Fruit fly (Drosophila melanogaster) whole organism, embryonic: ENCODE data around the gene dsx-c73A.

Experiments used
- CG1024 ChIP-seq: fragments of 200-800 bp; sonication (Bioruptor generic); IDR thresholded peaks from 2 replicates; pipeline ENCODE4 v1.3.6; 2022; ENCODE audit warnings: missing biosample characterization, missing genetic modification characterization
- CG12104 ChIP-seq: fragments of 200-800 bp; sonication (Bioruptor generic); optimal IDR thresholded peaks from 3 replicates; lab custom pipeline; 2016; ENCODE audit warnings: missing biosample characterization, missing genetic modification characterization
- CG12744 ChIP-seq: fragments of 200-800 bp; sonication (Bioruptor generic); optimal IDR thresholded peaks from 2 replicates; lab custom pipeline; 2016; ENCODE audit warnings: missing biosample characterization, missing genetic modification characterization
- CG14710 ChIP-seq: fragments of 200-800 bp; sonication (Bioruptor generic); optimal IDR thresholded peaks from 3 replicates; lab custom pipeline; 2019; ENCODE audit warnings: missing biosample characterization, mild to moderate bottlenecking, missing genetic modification characterization, moderate library complexity
- CG31388 ChIP-seq: fragments of 200-800 bp; sonication (Bioruptor generic); optimal IDR thresholded peaks from 2 replicates; lab custom pipeline; 2016; ENCODE audit warnings: missing biosample characterization, missing genetic modification characterization
- CG3163 ChIP-seq: fragments of 200-800 bp; sonication (Bioruptor generic); optimal IDR thresholded peaks from 3 replicates; lab custom pipeline; 2016; ENCODE audit warnings: missing biosample characterization, missing genetic modification characterization
- CG32772 ChIP-seq: fragments of 200-800 bp; sonication (Bioruptor generic); IDR thresholded peaks from 2 replicates; pipeline ENCODE4 v1.3.6; 2022; ENCODE audit warnings: missing biosample characterization, missing genetic modification characterization
- CG33213 ChIP-seq: fragments of 200-800 bp; sonication (Bioruptor generic); optimal IDR thresholded peaks from 3 replicates; lab custom pipeline; 2016; ENCODE audit warnings: missing biosample characterization, missing genetic modification characterization
- CG3726 ChIP-seq: fragments of 200-800 bp; sonication (Bioruptor generic); IDR thresholded peaks from 3 replicates; pipeline ENCODE4, ENCODE4 v1.3.6; 2022; ENCODE audit warnings: missing biosample characterization, missing genetic modification characterization
- CG3995 ChIP-seq: fragments of 200-800 bp; sonication (Bioruptor generic); optimal IDR thresholded peaks from 3 replicates; lab custom pipeline; 2016; ENCODE audit warnings: missing biosample characterization, missing genetic modification characterization
- CG6813 ChIP-seq: fragments of 200-800 bp; sonication (Bioruptor generic); optimal IDR thresholded peaks from 2 replicates; lab custom pipeline; 2017; ENCODE audit warnings: missing biosample characterization, missing genetic modification characterization, mild to moderate bottlenecking, moderate library complexity, missing genetic modification reagents
- CG7357 ChIP-seq: fragments of 200-800 bp; sonication (Bioruptor generic); IDR thresholded peaks from 3 replicates; pipeline ENCODE4 v1.3.6; 2022; ENCODE audit warnings: missing biosample characterization, missing genetic modification characterization
- CG8281 ChIP-seq: fragments of 200-800 bp; sonication (Bioruptor generic); optimal IDR thresholded peaks from 2 replicates; lab custom pipeline; 2018; ENCODE audit warnings: missing biosample characterization, mild to moderate bottlenecking, missing genetic modification characterization, moderate library complexity
- CG8290 ChIP-seq, 3 experiments: fragments of 200-800 bp; sonication (Bioruptor generic); optimal IDR thresholded peaks; 2 replicates each; lab custom pipeline; 2016 to 2019; ENCODE audit warnings: missing biosample characterization in 3 of 3, missing genetic modification characterization in 3 of 3, mild to moderate bottlenecking in 2 of 3, moderate library complexity in 1 of 3
- Dip3 ChIP-seq: fragments of 200-800 bp; sonication (Bioruptor generic); optimal IDR thresholded peaks from 3 replicates; lab custom pipeline; 2016; ENCODE audit warnings: missing biosample characterization, missing genetic modification characterization
- Dp ChIP-seq: fragments of 200-800 bp; sonication (Bioruptor generic); optimal IDR thresholded peaks from 2 replicates; lab custom pipeline; 2018; ENCODE audit warnings: missing biosample characterization, mild to moderate bottlenecking, missing genetic modification characterization, moderate library complexity
- Dref ChIP-seq: fragments of 200-800 bp; sonication (Bioruptor generic); IDR thresholded peaks from 2 replicates; pipeline ENCODE4 v1.3.6; 2022; ENCODE audit warnings: missing biosample characterization, missing genetic modification characterization
- ERR ChIP-seq: fragments of 200-800 bp; sonication (Bioruptor generic); optimal IDR thresholded peaks from 2 replicates; lab custom pipeline; 2016; ENCODE audit warnings: missing biosample characterization, missing genetic modification characterization
- Hr51 ChIP-seq, 2 experiments: fragments of 200-800 bp; sonication (Bioruptor generic); optimal IDR thresholded peaks; 2 replicates in 1 of 2; 3 replicates in 1 of 2; lab custom pipeline; 2016 to 2018; ENCODE audit warnings: missing biosample characterization in 2 of 2, missing genetic modification characterization in 2 of 2, mild to moderate bottlenecking in 1 of 2, moderate library complexity in 1 of 2
- Jarid2 ChIP-seq: fragments of 200-800 bp; sonication (Bioruptor generic); optimal IDR thresholded peaks from 3 replicates; lab custom pipeline; 2017; ENCODE audit warnings: mild to moderate bottlenecking, missing biosample characterization, missing genetic modification reagents, missing genetic modification characterization
- Med ChIP-seq: fragments of 200-800 bp; sonication (Bioruptor generic); peaks from one replicate; lab custom pipeline; 2016; ENCODE audit warnings: missing biosample characterization, missing genetic modification characterization, mild to moderate bottlenecking, inconsistent platforms, moderate library complexity
- NC2β ChIP-seq: fragments of 200-800 bp; sonication (Bioruptor generic); optimal IDR thresholded peaks from 2 replicates; lab custom pipeline; 2016; ENCODE audit warnings: missing biosample characterization, missing genetic modification characterization
- Neu2 ChIP-seq: fragments of 200-800 bp; sonication (Bioruptor generic); optimal IDR thresholded peaks from 3 replicates; lab custom pipeline; 2016; ENCODE audit warnings: missing biosample characterization, missing genetic modification characterization, borderline replicate concordance
- Nf-YC ChIP-seq: fragments of 200-800 bp; optimal IDR thresholded peaks from 3 replicates; lab custom pipeline; 2019; ENCODE audit warnings: missing biosample characterization, mild to moderate bottlenecking, missing genetic modification characterization, moderate library complexity
- Oli ChIP-seq: fragments of 200-800 bp; sonication (Bioruptor generic); optimal IDR thresholded peaks from 2 replicates; lab custom pipeline; 2018; ENCODE audit warnings: missing biosample characterization, mild to moderate bottlenecking, missing genetic modification characterization, moderate library complexity
- Opbp ChIP-seq: fragments of 200-800 bp; sonication (Bioruptor generic); IDR thresholded peaks from 3 replicates; pipeline ENCODE4 v1.3.6; 2022; ENCODE audit warnings: missing biosample characterization, missing genetic modification characterization; ENCODE audit not compliant: partially characterized antibody
- PHDP ChIP-seq: fragments of 200-800 bp; sonication (Bioruptor generic); optimal IDR thresholded peaks from 3 replicates; lab custom pipeline; 2018; ENCODE audit warnings: missing biosample characterization, mild to moderate bottlenecking, missing genetic modification characterization, moderate library complexity
- Sox102F ChIP-seq: fragments of 200-800 bp; sonication (Bioruptor generic); optimal IDR thresholded peaks from 2 replicates; lab custom pipeline; 2018; ENCODE audit warnings: missing biosample characterization, mild to moderate bottlenecking, missing genetic modification characterization, moderate library complexity
- Sry-β ChIP-seq: fragments of 200-800 bp; sonication (Bioruptor generic); optimal IDR thresholded peaks from 2 replicates; lab custom pipeline; 2018; ENCODE audit warnings: missing biosample characterization, mild to moderate bottlenecking, missing genetic modification characterization, moderate library complexity
- Sry-δ ChIP-seq: fragments of 200-800 bp; sonication (Bioruptor generic); optimal IDR thresholded peaks from 2 replicates; lab custom pipeline; 2016; ENCODE audit warnings: missing biosample characterization, missing genetic modification characterization
- Vsx1 ChIP-seq: fragments of 200-800 bp; sonication (Bioruptor generic); optimal IDR thresholded peaks from 2 replicates; lab custom pipeline; 2017; ENCODE audit warnings: missing biosample characterization, mild to moderate bottlenecking, missing genetic modification characterization, missing genetic modification reagents
- Xrp1 ChIP-seq: fragments of 200-800 bp; sonication (Bioruptor generic); IDR thresholded peaks from 2 replicates; pipeline ENCODE4 v1.3.6; 2022; ENCODE audit warnings: missing biosample characterization, missing genetic modification characterization
- amos ChIP-seq: fragments of 200-800 bp; sonication (Bioruptor generic); IDR thresholded peaks from 2 replicates; pipeline ENCODE4 v1.3.6; 2022; ENCODE audit warnings: missing biosample characterization, missing genetic modification characterization; ENCODE audit not compliant: partially characterized antibody
- bowl ChIP-seq: fragments of 200-800 bp; sonication (Bioruptor generic); IDR thresholded peaks from 2 replicates; pipeline ENCODE4 v1.3.6; 2022; ENCODE audit warnings: missing biosample characterization, missing genetic modification characterization
- br ChIP-seq: fragments of >200 bp; optimal IDR thresholded peaks from 2 replicates; lab custom pipeline; 2017
- cg ChIP-seq: fragments of 200-800 bp; sonication (Bioruptor generic); optimal IDR thresholded peaks from 3 replicates; lab custom pipeline; 2019; ENCODE audit warnings: missing biosample characterization, mild to moderate bottlenecking, missing genetic modification characterization, moderate library complexity
- ems ChIP-seq: fragments of 200-800 bp; sonication (Bioruptor generic); optimal IDR thresholded peaks from 3 replicates; lab custom pipeline; 2016; ENCODE audit warnings: missing biosample characterization, missing genetic modification characterization
- esg ChIP-seq: fragments of 200-800 bp; sonication (Bioruptor generic); conservative IDR thresholded peaks from 2 replicates; pipeline ENCODE4 v1.3.6; 2022; ENCODE audit warnings: missing biosample characterization, missing genetic modification characterization
- hb ChIP-seq: fragments of 200-800 bp; sonication (Bioruptor generic); IDR thresholded peaks from 3 replicates; pipeline ENCODE4 v1.3.6; 2022; ENCODE audit warnings: missing biosample characterization, missing genetic modification characterization; ENCODE audit not compliant: partially characterized antibody
- jigr1 ChIP-seq: fragments of 200-800 bp; sonication (Bioruptor generic); IDR thresholded peaks from 3 replicates; pipeline ENCODE4 v1.3.6; 2022; ENCODE audit warnings: missing biosample characterization, missing genetic modification characterization
- mld ChIP-seq: fragments of 200-800 bp; sonication (Bioruptor generic); IDR thresholded peaks from 3 replicates; pipeline ENCODE4 v1.3.6; 2022; ENCODE audit warnings: missing biosample characterization, missing genetic modification characterization; ENCODE audit not compliant: partially characterized antibody
- onecut ChIP-seq: fragments of 200-800 bp; sonication (Bioruptor generic); IDR thresholded peaks from 2 replicates; pipeline ENCODE4 v1.3.6; 2022; ENCODE audit warnings: missing biosample characterization, missing genetic modification characterization
- pb ChIP-seq: fragments of 200-800 bp; sonication (Bioruptor generic); optimal IDR thresholded peaks from 3 replicates; lab custom pipeline; 2016; ENCODE audit warnings: missing biosample characterization, missing genetic modification characterization
- slbo ChIP-seq: fragments of 200-800 bp; sonication (Bioruptor generic); IDR thresholded peaks from 2 replicates; pipeline ENCODE4 v1.3.6; 2022; ENCODE audit warnings: missing biosample characterization, missing genetic modification characterization
- stc ChIP-seq: fragments of 200-800 bp; sonication (Bioruptor generic); IDR thresholded peaks from 2 replicates; pipeline ENCODE4 v1.3.6; 2022; ENCODE audit warnings: missing biosample characterization, missing genetic modification characterization
- sug ChIP-seq: fragments of 200-800 bp; optimal IDR thresholded peaks from 2 replicates; lab custom pipeline; 2019; ENCODE audit warnings: missing biosample characterization, mild to moderate bottlenecking, missing genetic modification characterization, moderate library complexity
- ttk ChIP-seq: fragments of 200-800 bp; sonication (Bioruptor generic); IDR thresholded peaks from 2 replicates; pipeline ENCODE4 v2.1.2; 2022; ENCODE audit warnings: missing biosample characterization, missing genetic modification characterization
- vfl ChIP-seq: fragments of 200-800 bp; sonication (Bioruptor generic); optimal IDR thresholded peaks from 2 replicates; lab custom pipeline; 2016; ENCODE audit warnings: missing biosample characterization, missing genetic modification characterization
- wor ChIP-seq: fragments of 200-800 bp; sonication (Bioruptor generic); IDR thresholded peaks from 2 replicates; pipeline ENCODE4 v1.3.6; 2022; ENCODE audit warnings: missing biosample characterization, missing genetic modification characterization
- zf30C ChIP-seq: fragments of 200-800 bp; sonication (Bioruptor generic); optimal IDR thresholded peaks from 3 replicates; lab custom pipeline; 2018; ENCODE audit warnings: missing biosample characterization, mild to moderate bottlenecking, missing genetic modification characterization

Gene dsx-c73A

dm6 chr3L:16381184-16381797 lies 70.5 kb downstream of the dsx-c73A start, which contains the start of gene Agpat4 (continued):
- TF ChIP-seq CG6813 (no peak), Nf-YC (no peak), Neu2 (GFP tag; lab: Kevin White, UChicago) (no peak), Sry-δ (peak; percentile 40), mld (GFP tag; lab: Robert Waterston, UW) (no peak), cg (GFP tag; lab: Kevin White, UChicago) (peak; percentile 64), Sox102F (no peak), NC2β (GFP tag; lab: Kevin White, UChicago) (no peak), wor (no peak), CG8290 (GFP tag; optimal IDR thresholded peaks at IDR 0.05; lab: Kevin White, UChicago) (peak; percentile 84), CG8290 (tag; optimal IDR thresholded peaks at IDR 0.05; lab: Kevin White, UChicago) (peak; percentile 61 to 76), amos (GFP tag; lab: Robert Waterston, UW) (peak; percentile 44; the same call in 1 of the 2 replicates), Jarid2 (GFP tag; lab: Kevin White, UChicago) (no peak), Opbp (GFP tag; lab: Robert Waterston, UW) (peak; percentile 35; the same call in 1 of the 3 replicates), Dip3 (GFP tag; lab: Kevin White, UChicago) (no peak), CG3726 (GFP tag; lab: Robert Waterston, UW) (no peak), CG12104 (GFP tag; lab: Kevin White, UChicago) (no peak), CG8281 (tag; lab: Kevin White, UChicago) (no peak), jigr1 (GFP tag; lab: Robert Waterston, UW) (no peak), esg (no peak), pb (no peak), CG3163 (GFP tag; lab: Kevin White, UChicago) (peak; percentile 30), Dp (GFP tag; lab: Kevin White, UChicago) (peak; percentile 48), bowl (GFP tag; lab: Robert Waterston, UW) (no peak), PHDP (tag; lab: Kevin White, UChicago) (no peak), zf30C (no peak), stc (GFP tag; lab: Robert Waterston, UW) (no peak), Xrp1 (GFP tag; lab: Robert Waterston, UW) (no peak), CG31388 (GFP tag; lab: Kevin White, UChicago) (no peak), Hr51 (GFP tag; optimal IDR thresholded peaks at IDR 0.05; lab: Kevin White, UChicago) (no peak), CG12744 (no peak), Dref (GFP tag; lab: Robert Waterston, UW) (peak; percentile 42), CG3995 (no peak), Oli (no peak), Sry-β (GFP tag; lab: Kevin White, UChicago) (no peak), CG32772 (GFP tag; lab: Robert Waterston, UW) (no peak), vfl (GFP tag; lab: Kevin White, UChicago) (no peak), Med (GFP tag; lab: Kevin White, UChicago) (peak; percentile 2), ttk (GFP tag; lab: Robert Waterston, UW) (0 out of 2 replicates have a peak, but pooled peaks have one; percentile 49), CG14710 (tag; lab: Kevin White, UChicago) (peak; percentile 26), Vsx1 (GFP tag; lab: Kevin White, UChicago) (no peak), sug (tag; lab: Kevin White, UChicago) (peak; percentile 99), onecut (no peak), CG7357 (GFP tag; lab: Robert Waterston, UW) (no peak), ERR (peak; percentile 27), ems (GFP tag; lab: Kevin White, UChicago) (no peak), br (lab: Kevin White, UChicago) (no peak), CG33213 (GFP tag; lab: Kevin White, UChicago) (peak; percentile 10), slbo (no peak), CG1024 (no peak), hb (no peak)
